Fruit fly (Drosophila melanogaster) S2 (cell line): ENCODE results near the gene CG10232.

Experiments
- CG8478 ChIP-seq: fragments of >200 bp; optimal IDR thresholded peaks from 2 replicates; lab custom pipeline; 2018
- CTCF ChIP-seq, 2 experiments: fragments of >200 bp; optimal IDR thresholded peaks; 2 replicates each; lab custom pipeline; 2018

DNA sequence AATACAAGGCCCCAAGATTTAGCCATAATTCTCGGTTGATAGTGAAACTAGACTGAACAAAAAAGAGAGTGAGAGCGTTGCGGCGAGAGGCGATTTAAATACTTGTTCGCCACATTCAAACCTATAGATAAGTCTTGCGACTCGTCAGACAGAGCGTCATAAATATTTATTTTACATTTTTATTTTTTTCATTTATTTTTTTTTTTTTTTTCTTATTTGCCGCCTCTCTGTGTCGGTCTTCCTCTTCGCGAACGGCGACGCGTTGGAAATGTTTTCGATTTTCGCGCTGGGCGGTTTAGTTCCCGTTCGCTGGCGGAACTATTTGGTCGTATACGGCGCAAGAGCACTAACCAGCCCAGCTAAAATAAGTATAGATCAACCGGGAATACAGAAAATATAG lies 6.7 kb upstream of the CG10232 start:
- TF ChIP-seq CTCF (optimal IDR thresholded peaks at IDR 0.05; lab: Kevin White, UChicago): no peak
- TF ChIP-seq CG8478: no peak
